Worm (Caenorhabditis elegans): ENCODE results near the gene acp-3.

The acp-3 gene

DNA sequence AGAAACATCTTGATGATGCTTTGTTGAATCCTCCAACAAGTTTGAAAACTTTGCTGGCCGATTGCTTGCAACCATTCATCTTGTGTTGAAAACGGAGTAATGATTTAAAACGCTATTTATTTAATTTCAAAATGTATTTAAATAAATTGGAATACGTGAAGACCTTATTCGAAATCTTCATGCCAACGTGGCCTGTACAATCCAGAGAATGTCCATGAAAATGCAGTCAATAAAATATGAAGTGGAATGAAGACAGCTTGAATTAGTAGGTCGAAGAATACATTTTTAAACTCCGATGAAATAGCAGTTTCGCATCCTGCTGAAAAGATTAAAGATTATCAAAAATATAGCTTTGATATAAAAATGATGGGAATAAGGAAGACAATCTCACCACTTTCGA is 17.6 kb upstream of the acp-3 start, which contains the start of gene F22B5.5:
Gene F22B5.5 (minus strand): TSS at position 101 of the 400 bp plus-strand sequence.
- TF ChIP-seq snpc-3.4 (tag; optimal IDR thresholded peaks at IDR 0.05): no peak
- no peak for TF ChIP-seq Y67H2A.10 (GFP tag; conservative IDR thresholded peaks at IDR 0.05)
- TF ChIP-seq bed-2 (GFP tag; IDR thresholded peaks at IDR 0.05): no peak
- no peak for TF ChIP-seq hlh-26 (GFP tag; conservative IDR thresholded peaks at IDR 0.05)
- TF ChIP-seq snpc-1.3 (tag; optimal IDR thresholded peaks at IDR 0.05; ENCODE audit: insufficient read depth): no peak
- TF ChIP-seq B0261.1 (tag; optimal IDR thresholded peaks at IDR 0.05): no peak
- TF ChIP-seq lin-54 (GFP tag; optimal IDR thresholded peaks at IDR 0.05): no peak
- TF ChIP-seq Y53F4B.3 (GFP tag; IDR thresholded peaks at IDR 0.05): no peak
- no peak for TF ChIP-seq C17E4.6 (GFP tag; IDR thresholded peaks at IDR 0.05)
- no peak for TF ChIP-seq B0019.2 (GFP tag; conservative IDR thresholded peaks at IDR 0.05)
- no peak for TF ChIP-seq ceh-100 (GFP tag; IDR thresholded peaks at IDR 0.05)
- no peak for TF ChIP-seq lin-35 (GFP tag; optimal IDR thresholded peaks at IDR 0.05)
- no peak for TF ChIP-seq B0035.1 (tag; optimal IDR thresholded peaks at IDR 0.05)
- TF ChIP-seq tbp1 (GFP tag; optimal IDR thresholded peaks at IDR 0.05): no peak
- no peak for TF ChIP-seq ccch-3 (GFP tag; optimal IDR thresholded peaks at IDR 0.05)
- no peak for TF ChIP-seq lin-40 (tag; optimal IDR thresholded peaks at IDR 0.05)
- TF ChIP-seq lsy-27 (tag; optimal IDR thresholded peaks at IDR 0.05; ENCODE audit: borderline replicate concordance, insufficient read depth): no peak
- no peak for TF ChIP-seq pbrm-1 (GFP tag; IDR thresholded peaks at IDR 0.05)

- TF ChIP-seq ztf-6 (GFP tag; IDR thresholded peaks at IDR 0.05) (no peak), bed-2 (GFP tag; IDR thresholded peaks at IDR 0.05) (no peak), chd-7 (tag; optimal IDR thresholded peaks at IDR 0.05) (no peak), ama-1 (optimal IDR thresholded peaks at IDR 0.05) (no peak), ama-1 (GFP tag; optimal IDR thresholded peaks at IDR 0.05) (no peak), ztf-22 (GFP tag; optimal IDR thresholded peaks at IDR 0.05) (no peak), attf-6 (GFP tag; IDR thresholded peaks at IDR 0.05) (no peak), tbx-9 (tag; optimal IDR thresholded peaks at IDR 0.05; ENCODE audit: borderline replicate concordance) (no peak), ztf-3 (GFP tag; optimal IDR thresholded peaks at IDR 0.05) (no peak), attf-5 (GFP tag; optimal IDR thresholded peaks at IDR 0.05) (no peak), lin-26 (GFP tag; IDR thresholded peaks at IDR 0.05) (no peak), akir-1 (GFP tag; optimal IDR thresholded peaks at IDR 0.05) (no peak)
These were observed 14.5 kb upstream of the acp-3 start for ce11 chrII:8451425-8451824.

DNA sequence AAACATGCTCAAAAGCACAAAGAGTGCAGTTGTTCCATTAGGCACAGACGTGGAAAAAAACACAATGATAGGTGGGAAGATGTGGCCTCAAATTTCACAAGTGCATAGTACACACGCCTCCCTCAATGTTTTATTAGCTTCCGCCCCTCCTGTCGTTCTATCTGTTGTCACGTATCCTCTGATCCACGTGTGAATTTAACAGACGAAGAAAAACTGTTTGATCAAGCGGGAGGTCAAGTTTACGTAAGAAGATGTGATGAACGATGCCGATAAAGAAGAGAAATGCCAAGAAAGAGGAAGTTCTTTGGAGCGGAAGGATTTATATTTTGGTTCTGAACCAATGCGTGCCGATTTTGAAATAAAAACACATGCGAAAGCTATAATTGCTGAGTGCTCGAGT is 13.8 kb upstream of the acp-3 start:
- TF ChIP-seq dox-1 (GFP tag; IDR thresholded peaks at IDR 0.05) (no peak), unc-130 (GFP tag; optimal IDR thresholded peaks at IDR 0.05) (no peak), madf-6 (GFP tag; IDR thresholded peaks at IDR 0.05) (no peak), ets-4 (GFP tag; optimal IDR thresholded peaks at IDR 0.05) (no peak), tbx-9 (tag; optimal IDR thresholded peaks at IDR 0.05; ENCODE audit: borderline replicate concordance) (no peak), F52B5.7 (tag; optimal IDR thresholded peaks at IDR 0.05) (no peak), ztf-25 (GFP tag; IDR thresholded peaks at IDR 0.05) (no peak), pbrm-1 (GFP tag; IDR thresholded peaks at IDR 0.05) (no peak), F23B12.7 (tag; optimal IDR thresholded peaks at IDR 0.05; ENCODE audit: insufficient read depth) (no peak), madf-3 (GFP tag; IDR thresholded peaks at IDR 0.05) (no peak), attf-5 (GFP tag; optimal IDR thresholded peaks at IDR 0.05) (no peak), madf-8 (GFP tag; conservative IDR thresholded peaks at IDR 0.05) (no peak), tbp1 (GFP tag; optimal IDR thresholded peaks at IDR 0.05) (no peak), nhr-90 (tag; optimal IDR thresholded peaks at IDR 0.05) (no peak), ztf-26 (tag; optimal IDR thresholded peaks at IDR 0.05) (no peak), Y79H2A.3 (GFP tag; conservative IDR thresholded peaks at IDR 0.05) (no peak), dpff-1 (tag; optimal IDR thresholded peaks at IDR 0.05) (no peak), zfh-2 (GFP tag; conservative IDR thresholded peaks at IDR 0.05) (no peak)

Data from whole organism, young adult.